Fruit fly (Drosophila melanogaster) whole organism, adult: ENCODE data around the gene CkIIbeta.

Experiments
- CG11617 ChIP-seq: fragments of 200-800 bp; sonication (Bioruptor generic); optimal IDR thresholded peaks from 2 replicates; lab custom pipeline; 2017; ENCODE audit warnings: mild to moderate bottlenecking, missing biosample characterization, missing genetic modification reagents, missing genetic modification characterization
- CG14711 ChIP-seq: fragments of 200-800 bp; sonication (Bioruptor generic); optimal IDR thresholded peaks from 2 replicates; lab custom pipeline; 2018; ENCODE audit warnings: missing biosample characterization, mild to moderate bottlenecking, missing genetic modification characterization, moderate library complexity
- CG1620 ChIP-seq: fragments of 200-800 bp; sonication (Bioruptor generic); optimal IDR thresholded peaks from 2 replicates; lab custom pipeline; 2016; ENCODE audit warnings: missing biosample characterization, missing genetic modification characterization
- CG33017 ChIP-seq: fragments of 200-800 bp; sonication (Bioruptor generic); optimal IDR thresholded peaks from 2 replicates; lab custom pipeline; 2018; ENCODE audit warnings: missing biosample characterization, mild to moderate bottlenecking, missing genetic modification characterization, moderate library complexity
- CG5204 ChIP-seq: fragments of 200-800 bp; sonication (Bioruptor generic); optimal IDR thresholded peaks from 2 replicates; lab custom pipeline; 2016; ENCODE audit warnings: missing biosample characterization, missing genetic modification characterization
- Clk ChIP-seq: fragments of 200-800 bp; sonication (Bioruptor generic); optimal IDR thresholded peaks from 2 replicates; lab custom pipeline; 2017; ENCODE audit warnings: missing biosample characterization, missing genetic modification characterization
- bab1 ChIP-seq: fragments of 200-800 bp; sonication (Bioruptor generic); optimal IDR thresholded peaks from 3 replicates; lab custom pipeline; 2019; ENCODE audit warnings: missing biosample characterization, mild to moderate bottlenecking, missing genetic modification characterization, moderate library complexity
- ovo ChIP-seq: fragments of 200-800 bp; sonication (Bioruptor generic); optimal IDR thresholded peaks from 2 replicates; lab custom pipeline; 2016; ENCODE audit warnings: missing biosample characterization, missing genetic modification characterization

DNA sequence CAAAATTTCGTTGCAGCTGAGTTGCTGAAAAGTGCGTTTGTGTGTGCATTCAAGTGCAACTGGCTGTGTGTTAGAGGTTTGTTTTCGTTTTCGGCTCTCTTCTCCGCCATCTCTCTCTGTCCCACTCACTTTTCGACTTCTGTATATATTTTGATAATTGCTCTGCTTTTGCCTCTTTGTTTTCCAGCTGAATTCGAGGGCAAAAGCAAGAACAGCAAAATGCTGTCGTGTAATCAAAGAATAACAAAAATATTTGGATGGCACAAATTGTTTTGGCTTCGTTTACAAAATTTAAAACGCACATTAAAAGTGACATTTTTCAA, 26.4 kb downstream of the CkIIbeta start:
- TF ChIP-seq bab1 (GFP tag; lab: Kevin White, UChicago): no peak
- TF ChIP-seq CG33017 (tag; lab: Kevin White, UChicago): no peak
- no peak for TF ChIP-seq CG1620
- TF ChIP-seq ovo (GFP tag; lab: Kevin White, UChicago): no peak
- TF ChIP-seq CG5204 (GFP tag; lab: Kevin White, UChicago): no peak
- no peak for TF ChIP-seq Clk (GFP tag; lab: Kevin White, UChicago)
- TF ChIP-seq CG14711 (tag; lab: Kevin White, UChicago): no peak
- no peak for TF ChIP-seq CG11617 (GFP tag; lab: Kevin White, UChicago)
